Fruit fly (Drosophila melanogaster) whole organism, embryonic: Measurements from ENCODE around the gene CG6163.

Source experiments
- CG1024 ChIP-seq: fragments of 200-800 bp; sonication (Bioruptor generic); IDR thresholded peaks from 2 replicates; pipeline ENCODE4 v1.3.6; 2022; ENCODE audit warnings: missing biosample characterization, missing genetic modification characterization
- CG10654 ChIP-seq: fragments of 200-800 bp; sonication (Bioruptor generic); optimal IDR thresholded peaks from 2 replicates; lab custom pipeline; 2016; ENCODE audit warnings: missing biosample characterization, missing genetic modification characterization
- CG12942 ChIP-seq: fragments of 200-800 bp; sonication (Bioruptor generic); optimal IDR thresholded peaks from 3 replicates; lab custom pipeline; 2016; ENCODE audit warnings: missing biosample characterization, missing genetic modification characterization
- CG15514 ChIP-seq: fragments of 200-800 bp; sonication (Bioruptor generic); optimal IDR thresholded peaks from 3 replicates; lab custom pipeline; 2017; ENCODE audit warnings: missing biosample characterization, missing genetic modification characterization, mild to moderate bottlenecking, moderate library complexity, missing genetic modification reagents
- CG17385 ChIP-seq: fragments of 200-800 bp; sonication (Bioruptor generic); optimal IDR thresholded peaks from 3 replicates; lab custom pipeline; 2018; ENCODE audit warnings: missing biosample characterization, mild to moderate bottlenecking, missing genetic modification characterization
- CG17612 ChIP-seq: fragments of 200-800 bp; sonication (Bioruptor generic); IDR thresholded peaks from 2 replicates; pipeline ENCODE4 v1.3.6; 2022; ENCODE audit warnings: missing biosample characterization, missing genetic modification characterization
- CG1792 ChIP-seq: fragments of 200-800 bp; sonication (Bioruptor generic); optimal IDR thresholded peaks from 2 replicates; lab custom pipeline; 2016; ENCODE audit warnings: missing biosample characterization, missing genetic modification characterization
- CG2875 ChIP-seq: fragments of 200-800 bp; sonication (Bioruptor generic); optimal IDR thresholded peaks from 2 replicates; lab custom pipeline; 2017; ENCODE audit warnings: missing biosample characterization, mild to moderate bottlenecking, missing genetic modification characterization, missing genetic modification reagents
- CG32772 ChIP-seq: fragments of 200-800 bp; sonication (Bioruptor generic); IDR thresholded peaks from 2 replicates; pipeline ENCODE4 v1.3.6; 2022; ENCODE audit warnings: missing biosample characterization, missing genetic modification characterization
- CG4617 ChIP-seq: fragments of 200-800 bp; sonication (Bioruptor generic); optimal IDR thresholded peaks from 3 replicates; lab custom pipeline; 2016; ENCODE audit warnings: missing biosample characterization, missing genetic modification characterization, borderline replicate concordance
- CG5953 ChIP-seq: fragments of 200-800 bp; sonication (Bioruptor generic); IDR thresholded peaks from 2 replicates; pipeline ENCODE4 v1.3.6; 2022; ENCODE audit warnings: missing biosample characterization, missing genetic modification characterization
- CG7745 ChIP-seq: fragments of 200-800 bp; sonication (Bioruptor generic); optimal IDR thresholded peaks from 2 replicates; lab custom pipeline; 2018; ENCODE audit warnings: missing biosample characterization, mild to moderate bottlenecking, missing genetic modification characterization, moderate library complexity
- D19A ChIP-seq: fragments of 200-800 bp; optimal IDR thresholded peaks from 3 replicates; lab custom pipeline; 2019; ENCODE audit warnings: missing biosample characterization, mild to moderate bottlenecking, missing genetic modification characterization, moderate library complexity
- Deaf1 ChIP-seq: fragments of 200-800 bp; optimal IDR thresholded peaks from 3 replicates; lab custom pipeline; 2019; ENCODE audit warnings: missing biosample characterization, mild to moderate bottlenecking, missing genetic modification characterization, moderate library complexity
- Dip3 ChIP-seq: fragments of 200-800 bp; sonication (Bioruptor generic); optimal IDR thresholded peaks from 3 replicates; lab custom pipeline; 2016; ENCODE audit warnings: missing biosample characterization, missing genetic modification characterization
- Dll ChIP-seq: fragments of 200-800 bp; sonication (Bioruptor generic); IDR thresholded peaks from 4 replicates; pipeline ENCODE4 v1.3.6; 2022; ENCODE audit warnings: missing biosample characterization, missing genetic modification characterization; ENCODE audit not compliant: partially characterized antibody
- Fer1 ChIP-seq: fragments of 200-800 bp; sonication (Bioruptor generic); optimal IDR thresholded peaks from 2 replicates; lab custom pipeline; 2017; ENCODE audit warnings: missing biosample characterization, mild to moderate bottlenecking, missing genetic modification characterization
- HLHmδ ChIP-seq: fragments of 200-800 bp; sonication (Bioruptor generic); optimal IDR thresholded peaks from 2 replicates; lab custom pipeline; 2018; ENCODE audit warnings: missing biosample characterization, mild to moderate bottlenecking, missing genetic modification characterization, moderate library complexity
- Hey ChIP-seq: fragments of 200-800 bp; sonication (Bioruptor generic); optimal IDR thresholded peaks from 3 replicates; lab custom pipeline; 2018; ENCODE audit warnings: missing biosample characterization, mild to moderate bottlenecking, missing genetic modification characterization
- Hr51 ChIP-seq, 2 experiments: fragments of 200-800 bp; sonication (Bioruptor generic); optimal IDR thresholded peaks; 2 replicates in 1 of 2; 3 replicates in 1 of 2; lab custom pipeline; 2016 to 2018; ENCODE audit warnings: missing biosample characterization in 2 of 2, missing genetic modification characterization in 2 of 2, mild to moderate bottlenecking in 1 of 2, moderate library complexity in 1 of 2
- Jarid2 ChIP-seq: fragments of 200-800 bp; sonication (Bioruptor generic); optimal IDR thresholded peaks from 3 replicates; lab custom pipeline; 2017; ENCODE audit warnings: mild to moderate bottlenecking, missing biosample characterization, missing genetic modification reagents, missing genetic modification characterization
- Med ChIP-seq: fragments of 200-800 bp; sonication (Bioruptor generic); peaks from one replicate; lab custom pipeline; 2016; ENCODE audit warnings: missing biosample characterization, missing genetic modification characterization, mild to moderate bottlenecking, inconsistent platforms, moderate library complexity
- NFAT ChIP-seq: fragments of 200-800 bp; sonication (Bioruptor generic); IDR thresholded peaks from 2 replicates; pipeline ENCODE4 v1.3.6; 2022; ENCODE audit warnings: missing biosample characterization, missing genetic modification characterization
- NK7.1 ChIP-seq: fragments of 200-800 bp; sonication (Bioruptor generic); optimal IDR thresholded peaks from 3 replicates; lab custom pipeline; 2016; ENCODE audit warnings: missing biosample characterization, missing genetic modification characterization
- Opbp ChIP-seq: fragments of 200-800 bp; sonication (Bioruptor generic); IDR thresholded peaks from 3 replicates; pipeline ENCODE4 v1.3.6; 2022; ENCODE audit warnings: missing biosample characterization, missing genetic modification characterization; ENCODE audit not compliant: partially characterized antibody
- Optix ChIP-seq: fragments of 200-800 bp; sonication (Bioruptor generic); IDR thresholded peaks from 3 replicates; pipeline ENCODE4 v1.3.6; 2022; ENCODE audit warnings: missing biosample characterization, missing genetic modification characterization
- Xrp1 ChIP-seq: fragments of 200-800 bp; sonication (Bioruptor generic); IDR thresholded peaks from 2 replicates; pipeline ENCODE4 v1.3.6; 2022; ENCODE audit warnings: missing biosample characterization, missing genetic modification characterization
- YL-1 ChIP-seq: fragments of 200-800 bp; sonication (Bioruptor generic); optimal IDR thresholded peaks from 3 replicates; lab custom pipeline; 2017; ENCODE audit warnings: missing biosample characterization, mild to moderate bottlenecking, missing genetic modification characterization
- chinmo ChIP-seq: fragments of 200-800 bp; sonication (Bioruptor generic); IDR thresholded peaks from 4 replicates; pipeline ENCODE4 v1.3.6; 2022; ENCODE audit warnings: missing biosample characterization, missing genetic modification characterization; ENCODE audit not compliant: partially characterized antibody
- chn ChIP-seq: fragments of 200-800 bp; sonication (Bioruptor generic); optimal IDR thresholded peaks from 2 replicates; lab custom pipeline; 2016; ENCODE audit warnings: missing biosample characterization, missing genetic modification characterization
- crol ChIP-seq: fragments of 200-800 bp; sonication (Bioruptor generic); IDR thresholded peaks from 2 replicates; pipeline ENCODE4 v1.3.6; 2022; ENCODE audit warnings: missing biosample characterization, missing genetic modification characterization
- dpn ChIP-seq, 2 experiments: fragments of 200-800 bp; sonication (Bioruptor generic); optimal IDR thresholded peaks; 3 replicates each; lab custom pipeline; 2016; ENCODE audit warnings: missing biosample characterization in 2 of 2, missing genetic modification characterization in 2 of 2
- hbn ChIP-seq: fragments of 200-800 bp; sonication (Bioruptor generic); IDR thresholded peaks from 2 replicates; pipeline ENCODE4 v1.3.6; 2022; ENCODE audit warnings: missing biosample characterization, missing genetic modification characterization; ENCODE audit not compliant: partially characterized antibody
- mirr ChIP-seq: fragments of 200-800 bp; sonication (Bioruptor generic); optimal IDR thresholded peaks from 3 replicates; lab custom pipeline; 2018; ENCODE audit warnings: missing biosample characterization, mild to moderate bottlenecking, missing genetic modification characterization
- oc ChIP-seq: fragments of 200-800 bp; sonication (Bioruptor generic); optimal IDR thresholded peaks from 2 replicates; lab custom pipeline; 2018; ENCODE audit warnings: missing biosample characterization, mild to moderate bottlenecking, missing genetic modification characterization, moderate library complexity
- onecut ChIP-seq: fragments of 200-800 bp; sonication (Bioruptor generic); IDR thresholded peaks from 2 replicates; pipeline ENCODE4 v1.3.6; 2022; ENCODE audit warnings: missing biosample characterization, missing genetic modification characterization
- p53 ChIP-seq: fragments of 200-800 bp; sonication (Bioruptor generic); optimal IDR thresholded peaks from 2 replicates; lab custom pipeline; 2016; ENCODE audit warnings: missing biosample characterization, missing genetic modification characterization
- pb ChIP-seq: fragments of 200-800 bp; sonication (Bioruptor generic); optimal IDR thresholded peaks from 3 replicates; lab custom pipeline; 2016; ENCODE audit warnings: missing biosample characterization, missing genetic modification characterization
- pfk ChIP-seq: fragments of 200-800 bp; sonication (Bioruptor generic); optimal IDR thresholded peaks from 2 replicates; lab custom pipeline; 2018; ENCODE audit warnings: missing biosample characterization, mild to moderate bottlenecking, missing genetic modification characterization, moderate library complexity
- pzg ChIP-seq: fragments of 200-800 bp; sonication (Bioruptor generic); optimal IDR thresholded peaks from 3 replicates; lab custom pipeline; 2018; ENCODE audit warnings: missing biosample characterization, mild to moderate bottlenecking, missing genetic modification characterization, moderate library complexity
- sd ChIP-seq: fragments of 200-800 bp; sonication (Bioruptor generic); optimal IDR thresholded peaks from 3 replicates; lab custom pipeline; 2018; ENCODE audit warnings: missing biosample characterization, mild to moderate bottlenecking, missing genetic modification characterization, moderate library complexity
- sna ChIP-seq: fragments of 200-800 bp; sonication (Bioruptor generic); IDR thresholded peaks from 2 replicates; pipeline ENCODE4 v1.3.6; 2022; ENCODE audit warnings: missing biosample characterization, missing genetic modification characterization; ENCODE audit not compliant: partially characterized antibody
- sob ChIP-seq: fragments of 200-800 bp; sonication (Bioruptor generic); IDR thresholded peaks from 2 replicates; pipeline ENCODE4 v1.3.6; 2022; ENCODE audit warnings: missing biosample characterization, missing genetic modification characterization
- trh ChIP-seq: fragments of 200-800 bp; sonication (Bioruptor generic); optimal IDR thresholded peaks from 2 replicates; lab custom pipeline; 2016; ENCODE audit warnings: missing biosample characterization, missing genetic modification characterization
- usp ChIP-seq: fragments of >200 bp; optimal IDR thresholded peaks from 2 replicates; lab custom pipeline; 2017; ENCODE audit warnings: missing biosample characterization, missing genetic modification characterization
- vvl ChIP-seq: fragments of 200-800 bp; sonication (Bioruptor generic); IDR thresholded peaks from 2 replicates; pipeline ENCODE4 v1.3.6; 2022; ENCODE audit warnings: missing biosample characterization, missing genetic modification characterization
- wdn ChIP-seq: fragments of 200-800 bp; sonication (Bioruptor generic); IDR thresholded peaks from 2 replicates; pipeline ENCODE4 v1.3.6; 2022; ENCODE audit warnings: missing biosample characterization, missing genetic modification characterization
- zen ChIP-seq: fragments of 200-800 bp; sonication (Bioruptor generic); optimal IDR thresholded peaks from 3 replicates; lab custom pipeline; 2018; ENCODE audit warnings: missing biosample characterization, mild to moderate bottlenecking, missing genetic modification characterization, moderate library complexity
- zen2 ChIP-seq: fragments of 200-800 bp; sonication (Bioruptor generic); IDR thresholded peaks from 3 replicates; pipeline ENCODE4 v1.3.6; 2022; ENCODE audit warnings: missing biosample characterization, missing genetic modification characterization; ENCODE audit not compliant: partially characterized antibody

CG6163 gene

DNA sequence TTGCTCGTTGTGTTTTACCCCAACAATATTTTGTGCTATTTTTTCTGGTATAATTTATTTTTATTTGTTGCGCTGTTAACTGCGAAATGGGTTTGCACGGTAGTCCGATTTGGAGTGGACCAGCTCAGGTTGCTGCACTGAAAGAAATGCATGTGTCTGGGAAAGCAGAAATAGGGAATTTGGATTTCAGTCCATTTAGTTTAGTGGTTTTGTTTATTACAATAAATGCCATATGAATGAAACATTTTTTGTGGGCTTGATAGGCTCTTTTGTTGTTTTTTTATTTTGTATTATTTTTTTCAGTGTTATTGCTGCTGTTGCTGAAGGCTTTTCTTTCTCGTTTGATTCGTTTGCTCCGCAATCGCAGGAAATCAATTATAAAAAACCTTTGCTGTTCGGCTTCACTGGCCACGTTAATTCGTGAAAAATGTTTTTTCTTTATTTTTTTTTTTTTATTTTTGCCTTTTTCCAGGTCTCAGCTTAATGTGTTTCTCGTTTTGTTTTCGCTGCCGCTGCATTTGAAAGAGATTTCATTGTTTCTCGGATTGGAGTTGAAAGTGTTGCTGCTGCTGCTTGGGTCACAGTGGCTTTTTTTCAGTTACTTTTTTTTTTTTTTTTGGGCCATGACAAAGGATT, 38.9 kb downstream of the CG6163 start (continued):
- peak; percentile 14 for TF ChIP-seq Deaf1 (tag; lab: Kevin White, UChicago)
- peak; percentile 55 for TF ChIP-seq CG17385
- TF ChIP-seq trh (GFP tag; lab: Kevin White, UChicago) = peak; percentile 75
- TF ChIP-seq crol (GFP tag; lab: Robert Waterston, UW) = peak; percentile 38; the same call in 1 of the 2 replicates
- peak; percentile 72 for TF ChIP-seq CG32772 (GFP tag; lab: Robert Waterston, UW)
- peak; percentile 84 for TF ChIP-seq zen (tag; lab: Kevin White, UChicago)
- TF ChIP-seq CG17612 (GFP tag; lab: Robert Waterston, UW) = 0 out of 2 replicates have a peak, but pooled peaks have one; percentile 37
- peak; percentile 69 for TF ChIP-seq sob (GFP tag; lab: Robert Waterston, UW)
- no peak for TF ChIP-seq Dll (GFP tag; lab: Robert Waterston, UW)
- TF ChIP-seq CG5953 = peak; percentile 87
- no peak for TF ChIP-seq pfk
- TF ChIP-seq Dip3 (GFP tag; lab: Kevin White, UChicago) = peak; percentile 60
- TF ChIP-seq onecut = peak; percentile 68
- peak; percentile 18 for TF ChIP-seq CG15514 (GFP tag; lab: Kevin White, UChicago)
- TF ChIP-seq CG4617 = peak; percentile 7
- TF ChIP-seq D19A (tag; lab: Kevin White, UChicago) = peak; percentile 73
- peak; percentile 63 for TF ChIP-seq CG12942 (GFP tag; lab: Kevin White, UChicago)
- peak; percentile 63; the same call in 2 of the 3 replicates for TF ChIP-seq Optix
- peak; percentile 92 for TF ChIP-seq vvl
- peak; percentile 76 for TF ChIP-seq CG10654 (GFP tag; lab: Kevin White, UChicago)
- no peak for TF ChIP-seq chinmo (GFP tag; lab: Robert Waterston, UW)
- 0 out of 2 replicates have a peak, but pooled peaks have one; percentile 23 for TF ChIP-seq NFAT (GFP tag; lab: Robert Waterston, UW)
- peak; percentile 59 for TF ChIP-seq p53 (GFP tag; lab: Kevin White, UChicago)
- TF ChIP-seq mirr (GFP tag; lab: Kevin White, UChicago) = no peak
- peak; percentile 66 for TF ChIP-seq pb (GFP tag; lab: Kevin White, UChicago)
- peak; percentile 65 for TF ChIP-seq Fer1 (GFP tag; lab: Kevin White, UChicago)
- TF ChIP-seq CG7745 (tag; lab: Kevin White, UChicago) = no peak
- peak; percentile 96 for TF ChIP-seq Med (GFP tag; lab: Kevin White, UChicago)
- TF ChIP-seq Opbp (GFP tag; lab: Robert Waterston, UW) = no peak
- peak; percentile 53 for TF ChIP-seq Jarid2 (GFP tag; lab: Kevin White, UChicago)
- TF ChIP-seq NK7.1 (GFP tag; lab: Kevin White, UChicago) = peak; percentile 80
- peak; percentile 56 for TF ChIP-seq CG2875 (GFP tag; lab: Kevin White, UChicago)
- no peak for TF ChIP-seq pzg (GFP tag; lab: Kevin White, UChicago)
- TF ChIP-seq CG1792 = peak; percentile 59
- peak; percentile 53 to 77 for TF ChIP-seq Hr51 (GFP tag; optimal IDR thresholded peaks at IDR 0.05; lab: Kevin White, UChicago)
- no peak for TF ChIP-seq zen2 (GFP tag; lab: Robert Waterston, UW)
- TF ChIP-seq chn = peak; percentile 82
- TF ChIP-seq dpn (GFP tag; optimal IDR thresholded peaks at IDR 0.05; lab: Kevin White, UChicago) = peak; percentile 74 to 78
- no peak for TF ChIP-seq YL-1 (GFP tag; lab: Kevin White, UChicago)
- no peak for TF ChIP-seq sd
- TF ChIP-seq HLHmδ (GFP tag; lab: Kevin White, UChicago) = no peak
- TF ChIP-seq Xrp1 = peak; percentile 84
- TF ChIP-seq CG1024 (GFP tag; lab: Robert Waterston, UW) = peak; percentile 60
- TF ChIP-seq wdn = no peak
- no peak for TF ChIP-seq hbn (GFP tag; lab: Robert Waterston, UW)
- no peak for TF ChIP-seq Hey (tag; lab: Kevin White, UChicago)
- peak; percentile 79 for TF ChIP-seq oc (tag; lab: Kevin White, UChicago)
- no peak for TF ChIP-seq usp
- TF ChIP-seq sna (GFP tag; lab: Robert Waterston, UW) = no peak
